Fruit fly (Drosophila melanogaster): Measurements from ENCODE around the gene Ir75d.
A peak's percentile ranks its signal among the peaks of the same experiment; 100 is the strongest.

Gene Ir75d

dm6 chr3L:18869035-18869826 lies 41.8 kb downstream of the Ir75d start, which contains the start of gene Grx1 (continued):
- TF ChIP-seq CG3919 (GFP tag; optimal IDR thresholded peaks at IDR 0.05) (peak; percentile 69), fd59A (GFP tag; optimal IDR thresholded peaks at IDR 0.05) (no peak), Smox (GFP tag; optimal IDR thresholded peaks at IDR 0.05) (peak; percentile 74), spab (GFP tag; optimal IDR thresholded peaks at IDR 0.05) (no peak), CG15336 (GFP tag; IDR thresholded peaks at IDR 0.05) (peak; percentile 26; the same call in 1 of the 2 replicates), CG11294 (GFP tag; IDR thresholded peaks at IDR 0.05) (no peak), salr (GFP tag; optimal IDR thresholded peaks at IDR 0.05) (peak in 1 of 2 experiments; percentile 9), cyc (GFP tag; optimal IDR thresholded peaks at IDR 0.05) (peak; percentile 48), CG6792 (GFP tag; optimal IDR thresholded peaks at IDR 0.05) (peak; percentile 53), Eip75B (GFP tag; optimal IDR thresholded peaks at IDR 0.05) (peak; percentile 64), CG3032 (tag; optimal IDR thresholded peaks at IDR 0.05) (peak; percentile 34), CG6276 (GFP tag; optimal IDR thresholded peaks at IDR 0.05) (no peak), Eip93F (GFP tag; optimal IDR thresholded peaks at IDR 0.05) (no peak), Hr39 (GFP tag; optimal IDR thresholded peaks at IDR 0.05) (peak; percentile 56), CG8119 (GFP tag; IDR thresholded peaks at IDR 0.05) (no peak), Met (GFP tag; optimal IDR thresholded peaks at IDR 0.05) (peak; percentile 60), Gug (GFP tag; IDR thresholded peaks at IDR 0.05) (0 out of 2 replicates have a peak, but pooled peaks have one; percentile 17), CG16779 (tag; optimal IDR thresholded peaks at IDR 0.05) (no peak), Hr38 (GFP tag; optimal IDR thresholded peaks at IDR 0.05) (no peak), CG6808 (GFP tag; optimal IDR thresholded peaks at IDR 0.05) (no peak), CG10669 (GFP tag; optimal IDR thresholded peaks at IDR 0.05) (peak; percentile 41), Ets21C (GFP tag; optimal IDR thresholded peaks at IDR 0.05) (peak; percentile 38), CG4318 (GFP tag; optimal IDR thresholded peaks at IDR 0.05) (no peak), CG11762 (GFP tag; optimal IDR thresholded peaks at IDR 0.05; ENCODE audit: insufficient read depth) (no peak)

- TF ChIP-seq CG11294 (GFP tag; IDR thresholded peaks at IDR 0.05) (peak; percentile 76), CG6808 (GFP tag; optimal IDR thresholded peaks at IDR 0.05) (peak; percentile 76), Blimp-1 (GFP tag; optimal IDR thresholded peaks at IDR 0.05) (peak; percentile 46), svp (GFP tag) (no peak), Smox (GFP tag; optimal IDR thresholded peaks at IDR 0.05) (no peak), CG3032 (tag; optimal IDR thresholded peaks at IDR 0.05) (peak; percentile 79), CG9139 (GFP tag; optimal IDR thresholded peaks at IDR 0.05) (no peak), topi (GFP tag; optimal IDR thresholded peaks at IDR 0.05) (peak; percentile 77), acj6 (GFP tag; optimal IDR thresholded peaks at IDR 0.05) (peak; percentile 83), Ets96B (tag; optimal IDR thresholded peaks at IDR 0.05) (peak; percentile 80), Sox15 (GFP tag; optimal IDR thresholded peaks at IDR 0.05) (peak; percentile 29), CG34406 (GFP tag; optimal IDR thresholded peaks at IDR 0.05) (peak; percentile 89), CG32006 (GFP tag; optimal IDR thresholded peaks at IDR 0.05) (no peak), dsx (GFP tag; optimal IDR thresholded peaks at IDR 0.05; ENCODE audit: poor library complexity, severe bottlenecking) (peak; percentile 72), Met (GFP tag; optimal IDR thresholded peaks at IDR 0.05) (peak; percentile 83), Sox14 (GFP tag; optimal IDR thresholded peaks at IDR 0.05) (peak; percentile 73), Hr38 (GFP tag; optimal IDR thresholded peaks at IDR 0.05) (no peak), salr (GFP tag; optimal IDR thresholded peaks at IDR 0.05) (peak in 1 of 2 experiments; percentile 72), CG3919 (GFP tag; optimal IDR thresholded peaks at IDR 0.05) (no peak), Lpt (GFP tag; optimal IDR thresholded peaks at IDR 0.05) (peak; percentile 69), Eip93F (GFP tag; optimal IDR thresholded peaks at IDR 0.05) (peak; percentile 30), Gug (GFP tag; IDR thresholded peaks at IDR 0.05) (peak; percentile 62), CG8119 (GFP tag; IDR thresholded peaks at IDR 0.05) (peak; percentile 92; the same call in 2 of the 3 replicates), CG7368 (GFP tag; optimal IDR thresholded peaks at IDR 0.05) (peak; percentile 76), CG10669 (GFP tag; optimal IDR thresholded peaks at IDR 0.05) (peak; percentile 75), CG6792 (GFP tag; optimal IDR thresholded peaks at IDR 0.05) (peak; percentile 74), fd59A (GFP tag; optimal IDR thresholded peaks at IDR 0.05) (peak; percentile 42), CG6163 (GFP tag; IDR thresholded peaks at IDR 0.05) (peak; percentile 91), CG16779 (tag; optimal IDR thresholded peaks at IDR 0.05) (no peak), CG8319 (GFP tag; optimal IDR thresholded peaks at IDR 0.05) (peak; percentile 50), CG31627 (GFP tag; optimal IDR thresholded peaks at IDR 0.05) (peak; percentile 70), Eip78C (GFP tag) (peak; percentile 95), dac (GFP tag; optimal IDR thresholded peaks at IDR 0.05) (no peak), fd85E (GFP tag; optimal IDR thresholded peaks at IDR 0.05) (peak; percentile 43), Eip75B (GFP tag; optimal IDR thresholded peaks at IDR 0.05) (peak; percentile 75), pdm3 (GFP tag; optimal IDR thresholded peaks at IDR 0.05) (peak; percentile 77), CG11902 (GFP tag; optimal IDR thresholded peaks at IDR 0.05) (peak; percentile 19), OdsH (GFP tag; optimal IDR thresholded peaks at IDR 0.05) (peak; percentile 84)
Measured at dm6 chr3L:18867521-18867920, 43.5 kb downstream of the Ir75d start, which contains the start of gene Dysb. Dysb (plus strand) TSS chr3L:18867771.
